Fruit fly (Drosophila melanogaster): ENCODE results near the gene Ppn.

Gene Ppn

dm6 chr3R:28580540-28581095 lies 40.5 kb upstream of the Ppn start:
- TF ChIP-seq fkh (GFP tag; optimal IDR thresholded peaks at IDR 0.05) (peak; percentile 95), lz (GFP tag; optimal IDR thresholded peaks at IDR 0.05) (no peak), Sox102F (GFP tag; optimal IDR thresholded peaks at IDR 0.05) (no peak), Gug (GFP tag; IDR thresholded peaks at IDR 0.05) (no peak), achi (GFP tag; optimal IDR thresholded peaks at IDR 0.05) (no peak), CG11902 (GFP tag; optimal IDR thresholded peaks at IDR 0.05) (no peak), CG10669 (GFP tag; optimal IDR thresholded peaks at IDR 0.05) (no peak), Eip78C (GFP tag) (peak; percentile 14)

dm6 chr3R:28580013-28580412 lies 39.9 kb upstream of the Ppn start:
- TF ChIP-seq Lpt (GFP tag; optimal IDR thresholded peaks at IDR 0.05) (no peak), esn (GFP tag; optimal IDR thresholded peaks at IDR 0.05) (no peak), CG9139 (GFP tag; optimal IDR thresholded peaks at IDR 0.05) (no peak), CG34406 (GFP tag; optimal IDR thresholded peaks at IDR 0.05) (no peak), dsx (GFP tag; optimal IDR thresholded peaks at IDR 0.05; ENCODE audit: poor library complexity, severe bottlenecking) (no peak), CG6163 (GFP tag; IDR thresholded peaks at IDR 0.05) (no peak)

- TF ChIP-seq Met (GFP tag; optimal IDR thresholded peaks at IDR 0.05): no peak
Observed at dm6 chr3R:28579501-28579900, 39.4 kb upstream of the Ppn start.

- TF ChIP-seq CG8319 (GFP tag; optimal IDR thresholded peaks at IDR 0.05) (no peak), spab (GFP tag; optimal IDR thresholded peaks at IDR 0.05) (no peak), fkh (GFP tag; optimal IDR thresholded peaks at IDR 0.05) (no peak)
Observed at dm6 chr3R:28576838-28577237, 36.7 kb upstream of the Ppn start.

dm6 chr3R:28572692-28573643 lies 32.8 kb upstream of the Ppn start:
- TF ChIP-seq Blimp-1 (GFP tag; optimal IDR thresholded peaks at IDR 0.05) (no peak), achi (GFP tag; optimal IDR thresholded peaks at IDR 0.05) (no peak), Eip78C (GFP tag) (peak; percentile 21), CG6276 (GFP tag; optimal IDR thresholded peaks at IDR 0.05) (no peak), topi (GFP tag; optimal IDR thresholded peaks at IDR 0.05) (no peak), svp (GFP tag) (peak; percentile 63)

dm6 chr3R:28570805-28571204 lies 30.7 kb upstream of the Ppn start:
- TF ChIP-seq CG34406 (GFP tag; optimal IDR thresholded peaks at IDR 0.05): no peak
- TF ChIP-seq fkh (GFP tag; optimal IDR thresholded peaks at IDR 0.05): peak; percentile 99
- TF ChIP-seq CG6163 (GFP tag; IDR thresholded peaks at IDR 0.05): no peak
- no peak for TF ChIP-seq CG10631 (GFP tag; optimal IDR thresholded peaks at IDR 0.05)
- TF ChIP-seq dac (GFP tag; optimal IDR thresholded peaks at IDR 0.05): no peak
- no peak for TF ChIP-seq Eip78C (GFP tag)
- no peak for TF ChIP-seq topi (GFP tag; optimal IDR thresholded peaks at IDR 0.05)
- TF ChIP-seq dsx (GFP tag; optimal IDR thresholded peaks at IDR 0.05; ENCODE audit: poor library complexity, severe bottlenecking): no peak

- TF ChIP-seq CG8319 (GFP tag; optimal IDR thresholded peaks at IDR 0.05) (no peak), fd59A (GFP tag; optimal IDR thresholded peaks at IDR 0.05) (no peak), CG11762 (GFP tag; optimal IDR thresholded peaks at IDR 0.05; ENCODE audit: insufficient read depth) (no peak), CG6792 (GFP tag; optimal IDR thresholded peaks at IDR 0.05) (no peak), CG8632 (GFP tag; optimal IDR thresholded peaks at IDR 0.05) (no peak), fd85E (GFP tag; optimal IDR thresholded peaks at IDR 0.05) (no peak), dsx (GFP tag; optimal IDR thresholded peaks at IDR 0.05; ENCODE audit: poor library complexity, severe bottlenecking) (no peak), Sox15 (GFP tag; optimal IDR thresholded peaks at IDR 0.05) (no peak), CG8119 (GFP tag; IDR thresholded peaks at IDR 0.05) (no peak), spab (GFP tag; optimal IDR thresholded peaks at IDR 0.05) (no peak), CG32006 (GFP tag; optimal IDR thresholded peaks at IDR 0.05) (no peak), dac (GFP tag; optimal IDR thresholded peaks at IDR 0.05) (no peak), Gug (GFP tag; IDR thresholded peaks at IDR 0.05) (no peak), CG6163 (GFP tag; IDR thresholded peaks at IDR 0.05) (peak; percentile 39; the same call in 1 of the 3 replicates), Hr39 (GFP tag; optimal IDR thresholded peaks at IDR 0.05) (no peak), topi (GFP tag; optimal IDR thresholded peaks at IDR 0.05) (no peak), CG15336 (GFP tag; IDR thresholded peaks at IDR 0.05) (no peak), achi (GFP tag; optimal IDR thresholded peaks at IDR 0.05) (no peak), Met (GFP tag; optimal IDR thresholded peaks at IDR 0.05) (no peak), esn (GFP tag; optimal IDR thresholded peaks at IDR 0.05) (no peak), CG9139 (GFP tag; optimal IDR thresholded peaks at IDR 0.05) (no peak), salr (GFP tag; optimal IDR thresholded peaks at IDR 0.05) (peak in 1 of 2 experiments; percentile 32)
Observed at dm6 chr3R:28569529-28570175, 29.5 kb upstream of the Ppn start.

All from whole organism, prepupa.